Fruit fly (Drosophila melanogaster) whole organism, embryonic: Measurements from ENCODE around the gene ND-SGDH.

Source experiments
- NFAT ChIP-seq: fragments of 200-800 bp; sonication (Bioruptor generic); IDR thresholded peaks from 2 replicates; pipeline ENCODE4 v1.3.6; 2022; ENCODE audit warnings: missing biosample characterization, missing genetic modification characterization
- tgo ChIP-seq: fragments of 200-800 bp; sonication (Bioruptor generic); IDR thresholded peaks from 3 replicates; pipeline ENCODE4 v1.3.6; 2022; ENCODE audit warnings: missing biosample characterization, missing genetic modification characterization

DNA sequence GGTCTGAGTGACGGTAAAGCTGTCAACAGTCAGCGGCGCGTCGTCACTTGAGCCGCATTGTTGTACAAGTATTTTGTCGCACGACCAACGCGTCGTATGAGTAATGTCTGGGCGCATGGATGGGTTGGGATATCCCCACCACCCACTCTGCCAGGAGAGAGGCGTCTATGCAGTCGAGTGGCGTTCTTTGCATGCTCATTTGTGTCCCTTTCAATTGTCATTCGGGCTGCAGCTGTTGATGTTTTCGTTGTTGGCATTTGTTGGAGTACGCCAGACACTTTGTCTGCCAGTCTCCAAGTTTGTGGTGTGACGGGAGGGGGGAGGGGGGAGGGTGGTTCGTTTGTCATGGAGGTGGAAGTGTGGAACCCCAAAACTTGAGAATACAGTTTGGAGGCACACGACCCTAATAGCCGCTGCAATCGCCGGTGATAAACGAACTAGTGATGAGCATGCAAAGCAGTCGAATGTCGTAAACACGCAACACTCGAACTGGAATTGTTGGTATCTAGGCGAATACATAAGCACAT is 23.8 kb upstream of the ND-SGDH start:
- no peak for TF ChIP-seq NFAT (GFP tag; lab: Robert Waterston, UW)
- TF ChIP-seq tgo (GFP tag; lab: Robert Waterston, UW), result no peak
